Worm (Caenorhabditis elegans): ENCODE measurements around the gene F07C3.9.

DNA sequence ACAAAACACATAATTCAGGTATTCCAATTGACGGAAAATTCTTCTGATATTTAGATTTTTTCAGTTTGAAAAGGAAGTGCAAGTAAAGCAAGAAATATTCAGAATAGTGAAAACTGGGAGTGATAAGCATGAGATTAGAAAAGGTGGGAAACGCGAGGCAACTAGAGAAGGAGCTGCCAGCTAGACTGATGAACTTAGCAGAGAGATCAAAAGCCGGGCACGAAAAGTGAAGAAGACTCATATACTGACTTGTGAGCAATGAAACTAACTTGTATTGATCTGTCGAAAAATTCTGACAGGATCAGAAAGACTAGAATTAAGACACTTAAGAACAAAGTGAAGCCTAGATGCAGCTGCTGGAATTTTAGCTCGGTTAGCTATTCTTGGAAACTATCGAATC, 7.0 kb upstream of the F07C3.9 start, which contains the start of gene nhr-36:
- TF ChIP-seq egl-27 (tag; optimal IDR thresholded peaks at IDR 0.05), result no peak
- no peak for TF ChIP-seq ztf-11 (tag; optimal IDR thresholded peaks at IDR 0.05)
- no peak for TF ChIP-seq zag-1 (tag; optimal IDR thresholded peaks at IDR 0.05)
- no peak for TF ChIP-seq ztf-4 (tag; optimal IDR thresholded peaks at IDR 0.05)
- TF ChIP-seq ama-1 (optimal IDR thresholded peaks at IDR 0.05), result no peak
- no peak for TF ChIP-seq ceh-16 (tag; optimal IDR thresholded peaks at IDR 0.05)
- TF ChIP-seq elt-1 (tag; optimal IDR thresholded peaks at IDR 0.05), result no peak
- no peak for TF ChIP-seq unc-62 (GFP tag; optimal IDR thresholded peaks at IDR 0.05)
